Worm (Caenorhabditis elegans) whole organism, early embryonic: ENCODE data around the gene ins-37.

ENCODE experiments used
- B0310.2 ChIP-seq: sonication (generic microtip); optimal IDR thresholded peaks from 2 replicates; lab custom pipeline; 2016; ENCODE audit warnings: mild to moderate bottlenecking, missing genetic modification characterization, missing compliant biosample characterization
- F13C5.2 ChIP-seq: sonication (generic microtip); optimal IDR thresholded peaks from 2 replicates; lab custom pipeline; 2017; ENCODE audit warnings: mild to moderate bottlenecking, missing genetic modification characterization, inconsistent platforms, missing compliant biosample characterization
- aly-1 ChIP-seq: sonication (generic microtip); optimal IDR thresholded peaks from 2 replicates; lab custom pipeline; 2016; ENCODE audit warnings: missing genetic modification characterization, missing compliant biosample characterization
- ama-1 ChIP-seq: fragments of 150-350 bp; optimal IDR thresholded peaks from 2 replicates; lab custom pipeline; 2014
- ceh-13 ChIP-seq: fragments of 200-800 bp; sonication (Bioruptor generic); optimal IDR thresholded peaks from 2 replicates; lab custom pipeline; 2018; ENCODE audit warnings: mild to moderate bottlenecking, missing genetic modification characterization, missing compliant biosample characterization
- ceh-36 ChIP-seq: sonication (generic microtip); optimal IDR thresholded peaks from 2 replicates; lab custom pipeline; 2016; ENCODE audit warnings: missing genetic modification characterization, inconsistent platforms, missing compliant biosample characterization
- ets-7 ChIP-seq: sonication (generic microtip); optimal IDR thresholded peaks from 2 replicates; lab custom pipeline; 2016; ENCODE audit warnings: missing genotype, missing genetic modification characterization, missing compliant biosample characterization
- flt-1 ChIP-seq: fragments of 200-800 bp; sonication (Bioruptor generic); IDR thresholded peaks from 2 replicates; pipeline ENCODE4 v1.3.6; 2022; ENCODE audit warnings: missing genetic modification characterization, missing compliant biosample characterization
- hmbx-1 ChIP-seq: sonication (generic microtip); optimal IDR thresholded peaks from 2 replicates; lab custom pipeline; 2016; ENCODE audit warnings: mild to moderate bottlenecking, missing genetic modification characterization, missing compliant biosample characterization
- hnd-1 ChIP-seq: sonication (generic microtip); optimal IDR thresholded peaks from 2 replicates; lab custom pipeline; 2016; ENCODE audit warnings: missing genetic modification characterization, missing compliant biosample characterization
- pes-1 ChIP-seq: fragments of 200-800 bp; sonication (Bioruptor generic); IDR thresholded peaks from 2 replicates; pipeline ENCODE4 v1.3.6; 2022; ENCODE audit warnings: missing genetic modification reagents, missing genetic modification characterization, missing compliant biosample characterization
- scrt-1 ChIP-seq: fragments of 200-800 bp; sonication (Bioruptor generic); IDR thresholded peaks from 2 replicates; pipeline ENCODE4 v1.3.6; 2022; ENCODE audit warnings: missing genetic modification characterization, missing compliant biosample characterization
- sea-1 ChIP-seq: fragments of 200-800 bp; sonication (Bioruptor generic); conservative IDR thresholded peaks from 2 replicates; pipeline ENCODE4 v1.3.6; 2022; ENCODE audit warnings: missing genetic modification characterization, missing compliant biosample characterization
- tra-4 ChIP-seq: sonication (generic microtip); optimal IDR thresholded peaks from 2 replicates; lab custom pipeline; 2017; ENCODE audit warnings: missing genetic modification characterization, missing compliant biosample characterization

- TF ChIP-seq ama-1 (lab: Kevin White, UChicago) = no peak
- TF ChIP-seq ets-7 (tag; lab: Kevin White, UChicago) = no peak
- no peak for TF ChIP-seq aly-1 (tag; lab: Kevin White, UChicago)
- no peak for TF ChIP-seq hnd-1 (tag; lab: Kevin White, UChicago)
- TF ChIP-seq F13C5.2 (tag; lab: Kevin White, UChicago) = no peak
- TF ChIP-seq hmbx-1 (tag; lab: Kevin White, UChicago) = no peak
- no peak for TF ChIP-seq scrt-1 (GFP tag; lab: Robert Waterston, UW)
- no peak for TF ChIP-seq tra-4 (tag; lab: Kevin White, UChicago)
- no peak for TF ChIP-seq ceh-13 (GFP tag; lab: Kevin White, UChicago)
- TF ChIP-seq sea-1 (GFP tag; lab: Robert Waterston, UW) = no peak
- no peak for TF ChIP-seq flt-1 (GFP tag; lab: Robert Waterston, UW)
- no peak for TF ChIP-seq B0310.2 (tag; lab: Kevin White, UChicago)
- no peak for TF ChIP-seq pes-1 (GFP tag; lab: Robert Waterston, UW)
- no peak for TF ChIP-seq ceh-36
Measured at ce11 chrII:13838403-13838802, 2.5 kb upstream of the ins-37 start.
